Fruit fly (Drosophila melanogaster) S2 (cell line): Measurements from ENCODE around the gene Ipp.

Experiments
- CG8478 ChIP-seq: fragments of >200 bp; optimal IDR thresholded peaks from 2 replicates; lab custom pipeline; 2018
- CTCF ChIP-seq, 2 experiments: fragments of >200 bp; optimal IDR thresholded peaks; 2 replicates each; lab custom pipeline; 2018

- TF ChIP-seq CG8478 (no peak), CTCF (optimal IDR thresholded peaks at IDR 0.05; lab: Kevin White, UChicago) (no peak)
Observed at dm6 chr3R:13972653-13973052, 14.1 kb downstream of the Ipp start.
